Fruit fly (Drosophila melanogaster) whole organism, pupa: ENCODE measurements around the gene Snapin.

Source experiments
- CG10348 ChIP-seq: fragments of 200-800 bp; sonication (Bioruptor generic); IDR thresholded peaks from 2 replicates; pipeline ENCODE4 v1.3.6; 2022; ENCODE audit warnings: missing biosample characterization, missing genetic modification characterization
- CG34367 ChIP-seq: fragments of 200-800 bp; sonication (Bioruptor generic); optimal IDR thresholded peaks from 2 replicates; lab custom pipeline; 2018; ENCODE audit warnings: missing biosample characterization, mild to moderate bottlenecking, missing genetic modification characterization
- CG4496 ChIP-seq: fragments of 200-800 bp; sonication (Bioruptor generic); IDR thresholded peaks from 3 replicates; pipeline ENCODE4 v1.3.6; 2022; ENCODE audit warnings: missing biosample characterization, missing genetic modification characterization
- CG9948 ChIP-seq: fragments of 200-800 bp; sonication (Bioruptor generic); optimal IDR thresholded peaks from 2 replicates; lab custom pipeline; 2018; ENCODE audit warnings: missing biosample characterization, mild to moderate bottlenecking, missing genetic modification characterization, moderate library complexity
- D1 ChIP-seq: fragments of 200-800 bp; sonication (Bioruptor generic); optimal IDR thresholded peaks from 2 replicates; lab custom pipeline; 2018; ENCODE audit warnings: missing biosample characterization, mild to moderate bottlenecking, missing genetic modification characterization, moderate library complexity
- EcR ChIP-seq: fragments of 200-800 bp; sonication (Bioruptor generic); optimal IDR thresholded peaks from 3 replicates; lab custom pipeline; 2019; ENCODE audit warnings: missing biosample characterization, missing genetic modification characterization, mild to moderate bottlenecking, moderate library complexity, missing genetic modification reagents
- Ets98B ChIP-seq: fragments of 200-800 bp; sonication (Bioruptor generic); IDR thresholded peaks from 2 replicates; pipeline ENCODE4 v1.3.6; 2022; ENCODE audit warnings: missing biosample characterization, missing genetic modification characterization
- Pif1A ChIP-seq: fragments of 200-800 bp; sonication (Bioruptor generic); optimal IDR thresholded peaks from 3 replicates; lab custom pipeline; 2016; ENCODE audit warnings: missing biosample characterization, missing genetic modification characterization
- Pif1B ChIP-seq: fragments of 200-800 bp; sonication (Bioruptor generic); optimal IDR thresholded peaks from 3 replicates; lab custom pipeline; 2016; ENCODE audit warnings: missing biosample characterization, missing genetic modification characterization
- Snoo ChIP-seq: fragments of 200-800 bp; sonication (Bioruptor generic); optimal IDR thresholded peaks from 3 replicates; lab custom pipeline; 2017; ENCODE audit warnings: missing biosample characterization, mild to moderate bottlenecking, missing genetic modification characterization, inconsistent platforms
- gl ChIP-seq: fragments of 200-800 bp; sonication (Bioruptor generic); optimal IDR thresholded peaks from 2 replicates; lab custom pipeline; 2018; ENCODE audit warnings: missing biosample characterization, mild to moderate bottlenecking, missing genetic modification characterization
- rn ChIP-seq: fragments of 200-800 bp; sonication (Bioruptor generic); IDR thresholded peaks from 2 replicates; pipeline ENCODE4 v1.3.6; 2022; ENCODE audit warnings: missing biosample characterization, missing genetic modification characterization

dm6 chr2L:2753789-2754436, 5.6 kb downstream of the Snapin start:
- no peak for TF ChIP-seq Pif1B (GFP tag; lab: Kevin White, UChicago)
- no peak for TF ChIP-seq CG10348 (GFP tag; lab: Robert Waterston, UW)
- TF ChIP-seq CG9948 (tag; lab: Kevin White, UChicago), result no peak
- TF ChIP-seq Pif1A (GFP tag; lab: Kevin White, UChicago), result no peak
- TF ChIP-seq rn (GFP tag; lab: Robert Waterston, UW), result no peak
- no peak for TF ChIP-seq CG34367 (tag; lab: Kevin White, UChicago)
- TF ChIP-seq CG4496, result no peak
- TF ChIP-seq Ets98B (GFP tag; lab: Robert Waterston, UW), result no peak
- TF ChIP-seq D1, result no peak
- TF ChIP-seq EcR, result peak; percentile 78
- no peak for TF ChIP-seq gl (tag; lab: Kevin White, UChicago)
- TF ChIP-seq Snoo, result no peak
